Fruit fly (Drosophila melanogaster): ENCODE results near the gene TotC.

- TF ChIP-seq CG6683 (GFP tag; optimal IDR thresholded peaks at IDR 0.05) (no peak), chinmo (GFP tag; IDR thresholded peaks at IDR 0.05; ENCODE audit: partially characterized antibody) (peak; percentile 80; the same call in 1 of the 4 replicates), cad (GFP tag; optimal IDR thresholded peaks at IDR 0.05) (peak; percentile 4), HHEX (GFP tag; optimal IDR thresholded peaks at IDR 0.05) (no peak), zfh2 (GFP tag; optimal IDR thresholded peaks at IDR 0.05) (no peak), Spps (tag; optimal IDR thresholded peaks at IDR 0.05) (no peak), Med (GFP tag) (peak; percentile 88), gsb (GFP tag; IDR thresholded peaks at IDR 0.05) (no peak), sna (GFP tag; IDR thresholded peaks at IDR 0.05; ENCODE audit: partially characterized antibody) (no peak)
Measured at dm6 chr3R:20828520-20829415, 44.0 kb upstream of the TotC start.

Data from whole organism, embryonic.